Worm (Caenorhabditis elegans) whole organism, L3 larva: ENCODE results near the gene msp-59.

Experiments used
- R02D3.7 ChIP-seq: fragments of 150-350 bp; optimal IDR thresholded peaks from 2 replicates; lab custom pipeline; 2014; ENCODE audit warnings: missing biosample characterization, missing genetic modification characterization
- ZK546.5 ChIP-seq: sonication (generic microtip); optimal IDR thresholded peaks from 2 replicates; lab custom pipeline; 2017; ENCODE audit warnings: missing biosample characterization, missing genetic modification characterization
- ama-1 ChIP-seq: fragments of 150-350 bp; optimal IDR thresholded peaks from 2 replicates; lab custom pipeline; 2018
- ceh-16 ChIP-seq: sonication (generic microtip); optimal IDR thresholded peaks from 2 replicates; lab custom pipeline; 2017; ENCODE audit warnings: missing biosample characterization, missing genetic modification characterization
- ceh-28 ChIP-seq: fragments of 150-350 bp; optimal IDR thresholded peaks from 2 replicates; lab custom pipeline; 2014; ENCODE audit warnings: missing biosample characterization, missing genetic modification reagents, missing genetic modification characterization
- daf-12 ChIP-seq: fragments of 150-350 bp; optimal IDR thresholded peaks from 2 replicates; lab custom pipeline; 2014; ENCODE audit warnings: missing biosample characterization, missing genetic modification reagents, missing genetic modification characterization
- egl-27 ChIP-seq: sonication (generic microtip); optimal IDR thresholded peaks from 4 replicates; lab custom pipeline; 2017; ENCODE audit warnings: missing biosample characterization, missing genetic modification reagents, missing genetic modification characterization
- egl-5 ChIP-seq: fragments of 150-350 bp; optimal IDR thresholded peaks from 2 replicates; lab custom pipeline; 2017; ENCODE audit warnings: missing biosample characterization, missing genetic modification reagents, missing genetic modification characterization, inconsistent platforms
- elt-1 ChIP-seq: fragments of 150-350 bp; optimal IDR thresholded peaks from 2 replicates; lab custom pipeline; 2014; ENCODE audit warnings: missing biosample characterization, missing genetic modification characterization
- elt-3 ChIP-seq, 3 experiments: fragments of 150-350 bp in 1 of 3; sonication (generic microtip) in 2 of 3; optimal IDR thresholded peaks; 2 replicates in 2 of 3; 4 replicates in 1 of 3; lab custom pipeline; 2014 to 2017; ENCODE audit warnings: missing biosample characterization in 3 of 3, missing genetic modification characterization in 3 of 3
- eor-1 ChIP-seq, 2 experiments: fragments of 150-350 bp; optimal IDR thresholded peaks; 2 replicates each; lab custom pipeline; 2014 to 2018; ENCODE audit warnings: missing biosample characterization in 2 of 2, missing genetic modification characterization in 2 of 2
- fkh-10 ChIP-seq: sonication (generic microtip); optimal IDR thresholded peaks from 2 replicates; lab custom pipeline; 2017; ENCODE audit warnings: missing biosample characterization, missing genetic modification reagents, missing genetic modification characterization
- fkh-2 ChIP-seq: fragments of 150-350 bp; optimal IDR thresholded peaks from 2 replicates; lab custom pipeline; 2014; ENCODE audit warnings: missing biosample characterization, missing genetic modification reagents, missing genetic modification characterization
- fos-1 ChIP-seq: fragments of 150-350 bp; optimal IDR thresholded peaks from 2 replicates; lab custom pipeline; 2014; ENCODE audit warnings: missing biosample characterization, missing genetic modification characterization
- lin-15B ChIP-seq: fragments of 150-350 bp; optimal IDR thresholded peaks from 2 replicates; lab custom pipeline; 2014; ENCODE audit warnings: missing biosample characterization, missing genetic modification characterization
- lin-39 ChIP-seq: fragments of 150-350 bp; optimal IDR thresholded peaks from 2 replicates; lab custom pipeline; 2018; ENCODE audit warnings: missing biosample characterization, missing genetic modification reagents, missing genetic modification characterization
- mdl-1 ChIP-seq: fragments of 150-350 bp; optimal IDR thresholded peaks from 2 replicates; lab custom pipeline; 2014; ENCODE audit warnings: missing biosample characterization, missing genetic modification characterization
- mml-1 ChIP-seq: fragments of 150-350 bp; sonication (generic microtip); optimal IDR thresholded peaks from 3 replicates; lab custom pipeline; 2014; ENCODE audit warnings: missing biosample characterization, missing genetic modification characterization
- nhr-12 ChIP-seq: fragments of 150-350 bp; optimal IDR thresholded peaks from 2 replicates; lab custom pipeline; 2014; ENCODE audit warnings: missing biosample characterization, missing genetic modification characterization
- nhr-237 ChIP-seq: fragments of 150-350 bp; optimal IDR thresholded peaks from 2 replicates; lab custom pipeline; 2014; ENCODE audit warnings: missing biosample characterization, missing genetic modification characterization
- nhr-25 ChIP-seq: sonication (generic microtip); optimal IDR thresholded peaks from 2 replicates; lab custom pipeline; 2017; ENCODE audit warnings: missing biosample characterization, missing genetic modification characterization
- nhr-28 ChIP-seq: fragments of 150-350 bp; optimal IDR thresholded peaks from 2 replicates; lab custom pipeline; 2014; ENCODE audit warnings: missing biosample characterization, missing genetic modification characterization
- nhr-43 ChIP-seq: sonication (generic microtip); optimal IDR thresholded peaks from 2 replicates; lab custom pipeline; 2016; ENCODE audit warnings: mild to moderate bottlenecking, missing genetic modification characterization, missing compliant biosample characterization; ENCODE audit not compliant: poor library complexity, severe bottlenecking
- nhr-67 ChIP-seq: fragments of 150-350 bp; optimal IDR thresholded peaks from 2 replicates; lab custom pipeline; 2014; ENCODE audit warnings: missing biosample characterization, missing genetic modification characterization
- nhr-76 ChIP-seq: fragments of 150-350 bp; sonication (generic microtip); optimal IDR thresholded peaks from 5 replicates; lab custom pipeline; 2014; ENCODE audit warnings: missing biosample characterization, missing genetic modification characterization
- nhr-77 ChIP-seq: fragments of 150-350 bp; optimal IDR thresholded peaks from 2 replicates; lab custom pipeline; 2014; ENCODE audit warnings: missing biosample characterization, missing genetic modification characterization
- pqm-1 ChIP-seq: fragments of 150-350 bp; optimal IDR thresholded peaks from 2 replicates; lab custom pipeline; 2017; ENCODE audit warnings: missing biosample characterization, missing genetic modification characterization, inconsistent platforms
- sea-2 ChIP-seq: fragments of 150-350 bp; sonication (generic microtip); optimal IDR thresholded peaks from 4 replicates; lab custom pipeline; 2014; ENCODE audit warnings: missing biosample characterization, missing genetic modification reagents, missing genetic modification characterization
- skn-1 ChIP-seq: fragments of 150-350 bp; optimal IDR thresholded peaks from 2 replicates; lab custom pipeline; 2014; ENCODE audit warnings: missing biosample characterization, missing genetic modification characterization
- tbx-2 ChIP-seq: sonication (generic microtip); optimal IDR thresholded peaks from 2 replicates; lab custom pipeline; 2016; ENCODE audit warnings: mild to moderate bottlenecking, missing genetic modification characterization, missing compliant biosample characterization
- zag-1 ChIP-seq: fragments of 150-350 bp; optimal IDR thresholded peaks from 2 replicates; lab custom pipeline; 2014; ENCODE audit warnings: missing biosample characterization, missing genetic modification characterization
- ztf-11 ChIP-seq: fragments of 150-350 bp; optimal IDR thresholded peaks from 2 replicates; lab custom pipeline; 2014; ENCODE audit warnings: missing biosample characterization, missing genetic modification characterization
- ztf-4 ChIP-seq: fragments of 150-350 bp; optimal IDR thresholded peaks from 2 replicates; lab custom pipeline; 2014; ENCODE audit warnings: missing biosample characterization, missing genetic modification characterization

msp-59 gene

DNA sequence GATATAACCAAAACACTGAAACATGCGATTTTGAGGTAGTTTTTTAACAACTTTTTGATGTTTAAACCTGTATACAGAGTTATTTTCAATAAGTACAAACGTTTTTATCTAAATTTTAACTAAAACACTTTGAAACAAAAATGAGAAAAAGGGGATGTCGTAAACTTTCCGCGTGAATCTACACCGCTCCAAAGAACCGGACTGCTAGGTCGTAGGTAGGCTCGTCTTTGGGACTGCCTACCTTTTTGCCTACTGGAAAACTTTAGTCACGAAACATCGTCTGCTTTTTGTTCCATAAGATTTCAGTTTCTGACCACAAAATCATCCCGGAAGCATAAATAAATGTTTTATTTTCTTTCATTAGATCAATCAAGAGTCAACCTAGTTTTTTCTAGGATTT lies 21.7 kb downstream of the msp-59 start:
- no peak for TF ChIP-seq ZK546.5 (tag; lab: Kevin White, UChicago)
- no peak for TF ChIP-seq sea-2 (GFP tag; lab: Kevin White, UChicago)
- TF ChIP-seq egl-5 (tag; lab: Kevin White, UChicago), result no peak
- TF ChIP-seq nhr-12 (tag; lab: Kevin White, UChicago), result no peak
- no peak for TF ChIP-seq mdl-1 (tag; lab: Kevin White, UChicago)
- no peak for TF ChIP-seq ama-1
- no peak for TF ChIP-seq daf-12
- no peak for TF ChIP-seq ceh-16 (tag; lab: Kevin White, UChicago)

DNA sequence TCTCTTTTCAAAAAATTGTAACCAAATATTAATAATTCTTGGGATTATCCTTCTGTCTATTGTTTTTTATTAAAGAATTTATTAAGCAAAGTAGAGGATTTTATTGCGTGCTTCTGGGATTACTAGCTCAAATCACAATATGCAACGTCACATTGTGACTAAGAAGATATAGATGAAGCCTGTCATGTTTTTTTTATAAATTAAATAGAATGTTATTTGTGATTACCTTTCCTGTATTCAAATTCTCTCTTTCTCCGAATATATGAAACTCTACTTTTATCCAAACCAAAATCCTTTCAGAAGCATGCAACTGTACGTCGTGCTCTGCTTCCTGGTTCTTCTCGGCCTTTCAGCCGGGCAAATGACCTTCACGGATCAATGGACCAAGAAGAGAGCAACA lies 22.4 kb downstream of the msp-59 start, which contains the start of gene nlp-47:
Gene nlp-47, plus strand, starts transcription at position 301 of the 400 bp plus-strand sequence.
- TF ChIP-seq daf-12 (no peak), fkh-10 (no peak), nhr-67 (tag; lab: Kevin White, UChicago) (no peak), ceh-28 (no peak), tbx-2 (tag; lab: Kevin White, UChicago) (no peak), ztf-11 (tag; lab: Kevin White, UChicago) (no peak), egl-5 (tag; lab: Kevin White, UChicago) (no peak), egl-27 (tag; lab: Kevin White, UChicago) (no peak), nhr-76 (no peak), mml-1 (no peak), nhr-43 (tag; lab: Kevin White, UChicago) (no peak), lin-15B (tag; lab: Kevin White, UChicago) (no peak), fos-1 (tag; lab: Kevin White, UChicago) (no peak), elt-1 (tag; lab: Kevin White, UChicago) (no peak), fkh-2 (tag; lab: Kevin White, UChicago) (no peak), ZK546.5 (tag; lab: Kevin White, UChicago) (no peak), nhr-237 (tag; lab: Kevin White, UChicago) (no peak), elt-3 (tag; optimal IDR thresholded peaks at IDR 0.05; lab: Kevin White, UChicago) (no peak), sea-2 (GFP tag; lab: Kevin White, UChicago) (no peak), lin-39 (tag; lab: Kevin White, UChicago) (no peak)

DNA sequence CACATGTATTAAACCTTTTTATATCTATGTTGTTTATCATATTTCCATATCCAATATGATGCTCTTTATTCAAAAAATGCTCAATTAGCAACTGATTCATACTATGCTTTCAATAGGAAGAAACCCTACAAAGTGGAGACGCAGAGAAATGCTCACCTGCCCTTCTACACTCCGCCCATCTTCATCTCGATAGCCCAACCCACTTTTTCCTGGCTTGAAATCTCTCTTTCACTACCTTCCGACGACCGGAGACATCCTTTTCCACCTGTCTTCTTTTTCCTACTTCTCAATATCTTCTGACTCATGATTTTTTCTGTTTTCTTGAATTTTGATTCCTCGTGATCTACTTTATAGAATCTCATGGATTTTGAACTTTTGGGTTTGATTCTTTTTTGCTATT lies 24.0 kb downstream of the msp-59 start:
- no peak for TF ChIP-seq zag-1 (tag; lab: Kevin White, UChicago)
- no peak for TF ChIP-seq R02D3.7
- TF ChIP-seq nhr-67 (tag; lab: Kevin White, UChicago), result no peak
- no peak for TF ChIP-seq sea-2 (GFP tag; lab: Kevin White, UChicago)
- no peak for TF ChIP-seq nhr-25 (tag; lab: Kevin White, UChicago)
- no peak for TF ChIP-seq nhr-77 (tag; lab: Kevin White, UChicago)
- no peak for TF ChIP-seq fos-1 (tag; lab: Kevin White, UChicago)
- TF ChIP-seq lin-15B (tag; lab: Kevin White, UChicago), result no peak

DNA sequence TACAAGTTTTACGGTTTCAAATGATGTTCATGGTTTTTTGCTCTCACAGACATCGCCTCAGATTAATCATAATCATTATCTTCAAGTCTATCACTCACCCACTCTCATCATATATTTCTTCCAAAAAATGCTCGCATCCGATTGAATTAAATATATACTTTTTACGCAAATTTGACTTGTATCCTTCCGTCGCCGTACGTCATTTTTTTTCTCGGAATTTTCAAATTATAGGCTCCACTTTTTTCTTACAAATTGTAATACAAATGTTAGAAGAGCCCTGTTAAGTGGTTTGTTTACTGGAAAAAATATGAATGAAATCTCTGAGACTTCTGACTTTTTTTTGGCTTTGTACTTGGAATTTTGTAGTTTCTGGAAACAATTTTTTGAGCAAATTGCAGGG lies 25.7 kb downstream of the msp-59 start:
- no peak for TF ChIP-seq skn-1
- TF ChIP-seq nhr-25 (tag; lab: Kevin White, UChicago), result no peak
- TF ChIP-seq nhr-28 (tag; lab: Kevin White, UChicago), result no peak
- TF ChIP-seq nhr-67 (tag; lab: Kevin White, UChicago), result no peak
- no peak for TF ChIP-seq eor-1 (tag; optimal IDR thresholded peaks at IDR 0.05; lab: Kevin White, UChicago)
- TF ChIP-seq ztf-4 (tag; lab: Kevin White, UChicago), result no peak

ce11 chrIV:5281457-5281856 lies 31.5 kb downstream of the msp-59 start:
- TF ChIP-seq fkh-10 (no peak), egl-27 (tag; lab: Kevin White, UChicago) (no peak), R02D3.7 (no peak), nhr-25 (tag; lab: Kevin White, UChicago) (no peak), fkh-2 (tag; lab: Kevin White, UChicago) (no peak), tbx-2 (tag; lab: Kevin White, UChicago) (no peak), lin-15B (tag; lab: Kevin White, UChicago) (no peak), mdl-1 (tag; lab: Kevin White, UChicago) (no peak), nhr-237 (tag; lab: Kevin White, UChicago) (no peak), elt-3 (tag; optimal IDR thresholded peaks at IDR 0.05; lab: Kevin White, UChicago) (no peak), pqm-1 (tag; lab: Kevin White, UChicago) (no peak), skn-1 (no peak), ztf-11 (tag; lab: Kevin White, UChicago) (no peak)
